Worm (Caenorhabditis elegans) whole organism, early embryonic: Measurements from ENCODE around the gene F46C3.6.

Source experiments
- ama-1 ChIP-seq: fragments of 150-350 bp; optimal IDR thresholded peaks from 2 replicates; lab custom pipeline; 2014
- hmg-4 ChIP-seq: fragments of 200-800 bp; sonication (Bioruptor generic); optimal IDR thresholded peaks from 2 replicates; lab custom pipeline; 2018; ENCODE audit warnings: mild to moderate bottlenecking, missing genetic modification characterization, missing compliant biosample characterization
- pes-1 ChIP-seq: fragments of 200-800 bp; sonication (Bioruptor generic); IDR thresholded peaks from 2 replicates; pipeline ENCODE4 v1.3.6; 2022; ENCODE audit warnings: missing genetic modification reagents, missing genetic modification characterization, missing compliant biosample characterization
- tbx-11 ChIP-seq: fragments of 200-800 bp; sonication (Bioruptor generic); IDR thresholded peaks from 2 replicates; pipeline ENCODE4 v1.3.6; 2022; ENCODE audit warnings: missing genetic modification characterization, missing compliant biosample characterization

- TF ChIP-seq ama-1 (no peak), pes-1 (GFP tag; lab: Robert Waterston, UW) (no peak), hmg-4 (no peak), tbx-11 (GFP tag; lab: Robert Waterston, UW) (no peak)
These were observed 14.0 kb downstream of the F46C3.6 start, which contains the start of gene slo-2 for ce11 chrX:11405908-11406307.
